Fruit fly (Drosophila melanogaster): Measurements from ENCODE around the gene crp.

The crp gene

dm6 chr2L:16268107-16268539, 19.4 kb downstream of the crp start (continued):
- TF ChIP-seq NC2α (GFP tag; optimal IDR thresholded peaks at IDR 0.05) (no peak), ind (GFP tag; optimal IDR thresholded peaks at IDR 0.05) (no peak), CG1832 (GFP tag; optimal IDR thresholded peaks at IDR 0.05) (no peak), CG3995 (GFP tag; optimal IDR thresholded peaks at IDR 0.05) (no peak), sd (tag; optimal IDR thresholded peaks at IDR 0.05) (peak; percentile 57), CG11504 (tag; optimal IDR thresholded peaks at IDR 0.05) (peak; percentile 42), CG9797 (GFP tag; optimal IDR thresholded peaks at IDR 0.05) (no peak), fd96Cb (tag; optimal IDR thresholded peaks at IDR 0.05) (no peak), Stat92E (GFP tag; optimal IDR thresholded peaks at IDR 0.05) (no peak), h (optimal IDR thresholded peaks at IDR 0.05) (no peak), pfk (GFP tag; optimal IDR thresholded peaks at IDR 0.05) (peak; percentile 66), Bteb2 (GFP tag; optimal IDR thresholded peaks at IDR 0.05) (no peak), br (optimal IDR thresholded peaks at IDR 0.05) (no peak), crp (GFP tag; optimal IDR thresholded peaks at IDR 0.05) (peak in 1 of 2 experiments; percentile 70), CG10543 (GFP tag; optimal IDR thresholded peaks at IDR 0.05) (peak; percentile 3), Dad (GFP tag; optimal IDR thresholded peaks at IDR 0.05) (no peak), ato (GFP tag; IDR thresholded peaks at IDR 0.05; ENCODE audit: partially characterized antibody) (no peak), nau (GFP tag; optimal IDR thresholded peaks at IDR 0.05) (peak; percentile 30), run (tag; optimal IDR thresholded peaks at IDR 0.05) (no peak), Dp (GFP tag; optimal IDR thresholded peaks at IDR 0.05) (no peak), CG10209 (GFP tag; optimal IDR thresholded peaks at IDR 0.05) (no peak), Oli (tag; optimal IDR thresholded peaks at IDR 0.05) (no peak), CG5180 (GFP tag; optimal IDR thresholded peaks at IDR 0.05) (peak; percentile 65), fd64A (GFP tag; optimal IDR thresholded peaks at IDR 0.05) (no peak), zfh2 (GFP tag; optimal IDR thresholded peaks at IDR 0.05) (no peak), CG3065 (GFP tag; optimal IDR thresholded peaks at IDR 0.05) (no peak), gro (GFP tag; optimal IDR thresholded peaks at IDR 0.05) (no peak), CG11560 (tag; IDR thresholded peaks at IDR 0.05) (no peak), maf-S (GFP tag; optimal IDR thresholded peaks at IDR 0.05) (no peak), odd (GFP tag; optimal IDR thresholded peaks at IDR 0.05) (peak; percentile 2), CG1602 (GFP tag; optimal IDR thresholded peaks at IDR 0.05) (no peak), Atf6 (GFP tag; IDR thresholded peaks at IDR 0.05) (no peak), CG9609 (GFP tag; optimal IDR thresholded peaks at IDR 0.05) (no peak), fd102C (GFP tag; optimal IDR thresholded peaks at IDR 0.05) (no peak), CG1792 (GFP tag; optimal IDR thresholded peaks at IDR 0.05) (no peak), CG7786 (GFP tag; optimal IDR thresholded peaks at IDR 0.05) (no peak), Dfd (GFP tag; optimal IDR thresholded peaks at IDR 0.05) (no peak), CG1024 (GFP tag; IDR thresholded peaks at IDR 0.05) (no peak), ci (GFP tag; IDR thresholded peaks at IDR 0.05) (no peak), CG7963 (GFP tag; IDR thresholded peaks at IDR 0.05; ENCODE audit: partially characterized antibody) (no peak), tgo (GFP tag; IDR thresholded peaks at IDR 0.05) (no peak), crc (GFP tag; optimal IDR thresholded peaks at IDR 0.05) (no peak), CG31365 (tag; optimal IDR thresholded peaks at IDR 0.05) (no peak), CG2678 (tag; optimal IDR thresholded peaks at IDR 0.05) (no peak), CG12744 (GFP tag; optimal IDR thresholded peaks at IDR 0.05) (no peak), stwl (tag; optimal IDR thresholded peaks at IDR 0.05) (no peak), Trl (optimal IDR thresholded peaks at IDR 0.05) (peak; percentile 85 to 95), Trl (GFP tag; optimal IDR thresholded peaks at IDR 0.05) (no peak), CG2889 (GFP tag; IDR thresholded peaks at IDR 0.05) (no peak), CG31224 (GFP tag; IDR thresholded peaks at IDR 0.05) (no peak), grn (GFP tag; optimal IDR thresholded peaks at IDR 0.05) (peak; percentile 73), tin (GFP tag; optimal IDR thresholded peaks at IDR 0.05) (no peak), Med (GFP tag) (peak; percentile 75)

All from whole organism, embryonic.